Worm (Caenorhabditis elegans) whole organism, young adult: ENCODE results near the gene kvs-3.

ENCODE experiments used
- B0019.2 ChIP-seq: fragments of 200-800 bp; sonication (Bioruptor generic); conservative IDR thresholded peaks from 2 replicates; pipeline ENCODE4 v1.3.6; 2022; ENCODE audit warnings: missing genetic modification reagents, missing genetic modification characterization, missing compliant biosample characterization
- D2030.7 ChIP-seq: fragments of 200-800 bp; sonication (Bioruptor generic); IDR thresholded peaks from 2 replicates; pipeline ENCODE4 v1.3.6; 2022; ENCODE audit warnings: missing genetic modification reagents, missing genetic modification characterization, missing compliant biosample characterization
- F49E8.2 ChIP-seq: sonication (generic microtip); optimal IDR thresholded peaks from 3 replicates; lab custom pipeline; 2017; ENCODE audit warnings: missing genetic modification characterization, mild to moderate bottlenecking, missing compliant biosample characterization, antibody characterized with exemption, moderate library complexity; ENCODE audit not compliant: insufficient read depth
- F52B5.7 ChIP-seq: sonication (generic microtip); optimal IDR thresholded peaks from 2 replicates; lab custom pipeline; 2016; ENCODE audit warnings: mild to moderate bottlenecking, missing genetic modification characterization, missing compliant biosample characterization
- T07F8.4 ChIP-seq: sonication (generic microtip); optimal IDR thresholded peaks from 2 replicates; lab custom pipeline; 2016; ENCODE audit warnings: mild to moderate bottlenecking, missing genetic modification characterization, moderate library complexity, missing compliant biosample characterization
- T26A5.8 ChIP-seq: sonication (generic microtip); optimal IDR thresholded peaks from 2 replicates; lab custom pipeline; 2016; ENCODE audit warnings: missing genetic modification characterization, missing compliant biosample characterization
- Y79H2A.3 ChIP-seq: fragments of 200-800 bp; sonication (Bioruptor generic); conservative IDR thresholded peaks from 2 replicates; pipeline ENCODE4 v1.3.6; 2022; ENCODE audit warnings: missing genetic modification reagents, missing genetic modification characterization, missing compliant biosample characterization
- ZK185.1 ChIP-seq: sonication (generic microtip); optimal IDR thresholded peaks from 2 replicates; lab custom pipeline; 2016; ENCODE audit warnings: mild to moderate bottlenecking, missing genetic modification characterization, missing compliant biosample characterization; ENCODE audit not compliant: poor library complexity, severe bottlenecking
- athp-1 ChIP-seq: sonication (generic microtip); optimal IDR thresholded peaks from 2 replicates; lab custom pipeline; 2017; ENCODE audit warnings: mild to moderate bottlenecking, missing genetic modification characterization, missing compliant biosample characterization
- attf-6 ChIP-seq: fragments of 200-800 bp; sonication (Bioruptor generic); IDR thresholded peaks from 2 replicates; pipeline ENCODE4 v1.3.6; 2022; ENCODE audit warnings: missing genetic modification reagents, missing genetic modification characterization, missing compliant biosample characterization
- ceh-27 ChIP-seq: fragments of 200-800 bp; sonication (Bioruptor generic); optimal IDR thresholded peaks from 2 replicates; lab custom pipeline; 2018; ENCODE audit warnings: mild to moderate bottlenecking, missing genetic modification characterization, moderate library complexity, missing compliant biosample characterization
- ceh-58 ChIP-seq: fragments of 200-800 bp; sonication (Bioruptor generic); IDR thresholded peaks from 2 replicates; pipeline ENCODE4 v1.3.6; 2022; ENCODE audit warnings: missing genetic modification characterization, missing compliant biosample characterization
- chd-7 ChIP-seq: sonication (generic microtip); optimal IDR thresholded peaks from 2 replicates; lab custom pipeline; 2016; ENCODE audit warnings: mild to moderate bottlenecking, missing genetic modification characterization, moderate library complexity, missing compliant biosample characterization
- dpff-1 ChIP-seq: sonication (generic microtip); optimal IDR thresholded peaks from 2 replicates; lab custom pipeline; 2017; ENCODE audit warnings: mild to moderate bottlenecking, missing genetic modification characterization, missing compliant biosample characterization
- dpl-1 ChIP-seq: fragments of 150-350 bp; optimal IDR thresholded peaks from 2 replicates; lab custom pipeline; 2014; ENCODE audit warnings: missing biosample characterization, missing genetic modification reagents, missing genetic modification characterization
- egl-18 ChIP-seq: fragments of 200-800 bp; sonication (Bioruptor generic); IDR thresholded peaks from 2 replicates; pipeline ENCODE4 v1.3.6; 2022; ENCODE audit warnings: missing genetic modification reagents, missing genetic modification characterization, missing compliant biosample characterization
- egl-44 ChIP-seq: fragments of 200-800 bp; sonication (Bioruptor generic); IDR thresholded peaks from 2 replicates; pipeline ENCODE4 v1.3.6; 2022; ENCODE audit warnings: missing genetic modification reagents, missing genetic modification characterization, missing compliant biosample characterization
- egrh-3 ChIP-seq: fragments of 200-800 bp; sonication (Bioruptor generic); IDR thresholded peaks from 2 replicates; pipeline ENCODE4 v1.3.6; 2022; ENCODE audit warnings: missing genetic modification reagents, missing genetic modification characterization, missing compliant biosample characterization
- ets-4 ChIP-seq: fragments of 200-800 bp; sonication (Bioruptor generic); optimal IDR thresholded peaks from 2 replicates; lab custom pipeline; 2018; ENCODE audit warnings: mild to moderate bottlenecking, missing genetic modification characterization, missing compliant biosample characterization
- gei-17 ChIP-seq: fragments of 200-800 bp; sonication (Bioruptor generic); optimal IDR thresholded peaks from 2 replicates; lab custom pipeline; 2018; ENCODE audit warnings: mild to moderate bottlenecking, missing genetic modification characterization, missing compliant biosample characterization
- him-1 ChIP-seq: sonication (generic microtip); optimal IDR thresholded peaks from 2 replicates; lab custom pipeline; 2016; ENCODE audit warnings: missing genotype, missing genetic modification reagents, missing genetic modification characterization, missing compliant biosample characterization
- hmg-1.2 ChIP-seq: fragments of 200-800 bp; sonication (Bioruptor generic); IDR thresholded peaks from 2 replicates; pipeline ENCODE4 v1.3.6; 2022; ENCODE audit warnings: missing genetic modification reagents, missing genetic modification characterization, missing compliant biosample characterization
- hsf-1 ChIP-seq: fragments of 200-800 bp; sonication (Bioruptor generic); IDR thresholded peaks from 2 replicates; pipeline ENCODE4 v1.3.6; 2022; ENCODE audit warnings: missing genetic modification reagents, missing genetic modification characterization, missing compliant biosample characterization
- let-526 ChIP-seq: fragments of 200-800 bp; sonication (Bioruptor generic); IDR thresholded peaks from 2 replicates; pipeline ENCODE4 v1.3.6; 2022; ENCODE audit warnings: missing genetic modification reagents, missing genetic modification characterization, missing compliant biosample characterization
- lin-54 ChIP-seq: fragments of 200-800 bp; sonication (Bioruptor generic); optimal IDR thresholded peaks from 2 replicates; lab custom pipeline; 2018; ENCODE audit warnings: mild to moderate bottlenecking, missing genetic modification characterization, missing compliant biosample characterization
- lir-1 ChIP-seq: fragments of 200-800 bp; sonication (Bioruptor generic); conservative IDR thresholded peaks from 2 replicates; pipeline ENCODE4 v1.3.6; 2022; ENCODE audit warnings: missing genetic modification reagents, missing genetic modification characterization, missing compliant biosample characterization
- madf-10 ChIP-seq: sonication (generic microtip); optimal IDR thresholded peaks from 2 replicates; lab custom pipeline; 2016; ENCODE audit warnings: mild to moderate bottlenecking, missing genetic modification characterization, missing compliant biosample characterization
- madf-8 ChIP-seq: fragments of 200-800 bp; sonication (Bioruptor generic); conservative IDR thresholded peaks from 2 replicates; pipeline ENCODE4 v1.3.6; 2022; ENCODE audit warnings: missing genetic modification reagents, missing genetic modification characterization, missing compliant biosample characterization
- mcd-1 ChIP-seq: fragments of 200-800 bp; sonication (Bioruptor generic); IDR thresholded peaks from 2 replicates; pipeline ENCODE4 v1.3.6; 2022; ENCODE audit warnings: missing genetic modification reagents, missing genetic modification characterization, missing compliant biosample characterization
- nfya-2 ChIP-seq: fragments of 200-800 bp; sonication (Bioruptor generic); IDR thresholded peaks from 2 replicates; pipeline ENCODE4 v1.3.6; 2022; ENCODE audit warnings: missing genetic modification reagents, missing genetic modification characterization, missing compliant biosample characterization
- nhr-179 ChIP-seq: sonication (generic microtip); optimal IDR thresholded peaks from 2 replicates; lab custom pipeline; 2016; ENCODE audit warnings: mild to moderate bottlenecking, missing genetic modification characterization, missing compliant biosample characterization
- nhr-80 ChIP-seq: sonication (generic microtip); optimal IDR thresholded peaks from 2 replicates; lab custom pipeline; 2016; ENCODE audit warnings: missing genetic modification characterization, missing compliant biosample characterization
- nhr-90 ChIP-seq: sonication (generic microtip); optimal IDR thresholded peaks from 2 replicates; lab custom pipeline; 2016; ENCODE audit warnings: missing genotype, mild to moderate bottlenecking, missing genetic modification characterization, missing compliant biosample characterization
- pbrm-1 ChIP-seq: fragments of 200-800 bp; sonication (Bioruptor generic); IDR thresholded peaks from 2 replicates; pipeline ENCODE4 v1.3.6; 2022; ENCODE audit warnings: missing genetic modification reagents, missing genetic modification characterization, missing compliant biosample characterization
- pha-4 ChIP-seq: fragments of 150-350 bp; sonication (generic microtip); optimal IDR thresholded peaks from 2 replicates; lab custom pipeline; 2014; ENCODE audit warnings: missing biosample characterization, missing genetic modification reagents, missing genetic modification characterization
- rcor-1 ChIP-seq: fragments of 200-800 bp; sonication (Bioruptor generic); IDR thresholded peaks from 2 replicates; pipeline ENCODE4 v1.3.6; 2022; ENCODE audit warnings: missing genetic modification reagents, missing genetic modification characterization, missing compliant biosample characterization
- repo-1 ChIP-seq: sonication (generic microtip); optimal IDR thresholded peaks from 2 replicates; lab custom pipeline; 2017; ENCODE audit warnings: mild to moderate bottlenecking, missing genetic modification characterization, missing compliant biosample characterization
- rpc-1 ChIP-seq, 2 experiments: fragments of 150-350 bp in 1 of 2; sonication (generic microtip) in 1 of 2; optimal IDR thresholded peaks; 2 replicates each; lab custom pipeline; 2014 to 2018; ENCODE audit warnings: missing biosample characterization in 1 of 2, missing genetic modification characterization in 1 of 2, missing genetic modification reagents in 1 of 2, missing genotype in 1 of 2
- snpc-1.1 ChIP-seq: sonication (generic microtip); optimal IDR thresholded peaks from 2 replicates; lab custom pipeline; 2017; ENCODE audit warnings: missing genetic modification characterization, mild to moderate bottlenecking, missing compliant biosample characterization, antibody characterized with exemption, moderate library complexity, missing genotype, missing genetic modification reagents; ENCODE audit not compliant: insufficient read depth
- sptf-2 ChIP-seq: fragments of 200-800 bp; sonication (Bioruptor generic); optimal IDR thresholded peaks from 2 replicates; lab custom pipeline; 2018; ENCODE audit warnings: mild to moderate bottlenecking, missing genetic modification characterization, missing compliant biosample characterization
- tbp1 ChIP-seq: fragments of 200-800 bp; sonication (Bioruptor generic); optimal IDR thresholded peaks from 2 replicates; lab custom pipeline; 2018; ENCODE audit warnings: mild to moderate bottlenecking, missing genetic modification characterization, missing compliant biosample characterization
- tbx-9 ChIP-seq: sonication (generic microtip); optimal IDR thresholded peaks from 2 replicates; lab custom pipeline; 2016; ENCODE audit warnings: borderline replicate concordance, missing genetic modification characterization, inconsistent platforms, missing compliant biosample characterization
- ztf-25 ChIP-seq: fragments of 200-800 bp; sonication (Bioruptor generic); IDR thresholded peaks from 2 replicates; pipeline ENCODE4 v1.3.6; 2022; ENCODE audit warnings: missing genetic modification reagents, missing genetic modification characterization, missing compliant biosample characterization
- ztf-28 ChIP-seq: fragments of 200-800 bp; sonication (Bioruptor generic); IDR thresholded peaks from 2 replicates; pipeline ENCODE4 v1.3.6; 2022; ENCODE audit warnings: missing genetic modification reagents, missing genetic modification characterization, missing compliant biosample characterization
- ztf-3 ChIP-seq: fragments of 200-800 bp; sonication (Bioruptor generic); optimal IDR thresholded peaks from 2 replicates; lab custom pipeline; 2018; ENCODE audit warnings: mild to moderate bottlenecking, missing genetic modification characterization, missing compliant biosample characterization

Gene kvs-3

DNA sequence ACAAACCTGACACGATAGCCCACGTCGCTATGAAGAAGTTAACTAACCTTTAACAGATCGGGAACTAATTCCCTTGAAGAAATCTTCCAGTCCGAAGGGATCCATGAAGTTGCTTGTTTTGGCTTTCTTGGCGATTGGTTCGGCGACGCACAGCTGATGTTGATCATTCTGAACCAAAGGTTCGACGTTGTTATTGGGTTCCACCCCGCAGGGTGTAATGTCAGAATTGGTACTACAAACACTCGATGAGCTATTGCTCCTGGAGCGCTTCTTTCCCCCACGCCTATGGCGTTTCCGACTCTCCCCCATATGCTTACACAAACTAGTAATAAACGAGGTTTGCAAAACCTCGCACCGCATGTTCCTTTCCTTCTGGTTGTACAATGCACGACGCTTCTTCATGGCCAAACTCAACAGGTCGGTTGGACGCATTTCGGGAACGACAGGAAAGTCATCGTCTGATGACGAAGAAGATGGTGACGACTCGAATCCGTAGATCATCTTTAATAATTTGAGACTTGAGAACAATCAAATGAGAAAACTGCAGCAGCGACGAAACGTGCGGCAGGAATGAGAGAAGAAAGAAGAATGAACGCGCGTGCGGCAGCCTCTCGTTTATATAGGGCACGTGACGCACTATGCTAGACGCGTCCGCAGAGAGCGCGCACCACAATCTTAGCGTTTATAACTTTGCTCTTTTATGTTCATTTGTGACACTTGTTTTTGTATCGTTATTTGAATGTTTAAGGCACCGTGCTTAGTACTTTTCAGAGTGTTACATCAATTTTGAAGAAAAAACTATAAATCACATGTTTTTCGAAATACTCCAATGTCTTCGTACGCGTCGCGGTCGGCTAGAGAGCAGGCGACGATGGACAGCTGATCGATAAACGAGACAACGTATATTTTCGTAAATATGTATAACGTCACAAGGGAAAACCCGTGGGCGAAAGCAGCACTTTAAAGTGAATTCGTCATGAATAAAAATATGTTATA lies 25.8 kb downstream of the kvs-3 start, which contains the start of gene tos-1 (continued):
- TF ChIP-seq F52B5.7: peak; percentile 81
- TF ChIP-seq D2030.7: peak; percentile 85
- peak; percentile 44 for TF ChIP-seq dpl-1 (GFP tag; lab: Kevin White, UChicago)
- TF ChIP-seq ceh-27 (GFP tag; lab: Kevin White, UChicago): peak; percentile 95
- TF ChIP-seq madf-8 (GFP tag; lab: Robert Waterston, UW): 0 out of 2 replicates have a peak, but pooled peaks have one; percentile 14
- TF ChIP-seq tbp1: peak; percentile 84
- TF ChIP-seq egrh-3: peak; percentile 53; the same call in 1 of the 2 replicates
- TF ChIP-seq F49E8.2 (tag; lab: Kevin White, UChicago): peak; percentile 27
- TF ChIP-seq rpc-1 (optimal IDR thresholded peaks at IDR 0.05; lab: Kevin White, UChicago): no peak
- no peak for TF ChIP-seq rpc-1 (tag; optimal IDR thresholded peaks at IDR 0.05; lab: Kevin White, UChicago)
- 0 out of 2 replicates have a peak, but pooled peaks have one; percentile 22 for TF ChIP-seq attf-6 (GFP tag; lab: Robert Waterston, UW)
- no peak for TF ChIP-seq egl-44 (GFP tag; lab: Robert Waterston, UW)
- TF ChIP-seq let-526 (GFP tag; lab: Robert Waterston, UW): peak; percentile 91
- TF ChIP-seq egl-18: peak; percentile 90
- TF ChIP-seq nhr-179 (tag; lab: Kevin White, UChicago): no peak
- peak; percentile 92 for TF ChIP-seq lin-54 (GFP tag; lab: Kevin White, UChicago)
- no peak for TF ChIP-seq sptf-2
- TF ChIP-seq Y79H2A.3: peak; percentile 74; the same call in 1 of the 2 replicates
- TF ChIP-seq madf-10: peak; percentile 96
- peak; percentile 92 for TF ChIP-seq nhr-90 (tag; lab: Kevin White, UChicago)
- 0 out of 2 replicates have a peak, but pooled peaks have one; percentile 60 for TF ChIP-seq ztf-28
- TF ChIP-seq pha-4 (tag; lab: Kevin White, UChicago): peak; percentile 83
- peak; percentile 98 for TF ChIP-seq pbrm-1
- TF ChIP-seq ztf-3 (GFP tag; lab: Kevin White, UChicago): peak; percentile 86
- TF ChIP-seq ets-4 (GFP tag; lab: Kevin White, UChicago): peak; percentile 29
- TF ChIP-seq lir-1: peak; percentile 94
- TF ChIP-seq hmg-1.2 (GFP tag; lab: Robert Waterston, UW): peak; percentile 82
- TF ChIP-seq hsf-1 (GFP tag; lab: Robert Waterston, UW): peak; percentile 73
- TF ChIP-seq mcd-1 (GFP tag; lab: Robert Waterston, UW): peak; percentile 88
- TF ChIP-seq ztf-25 (GFP tag; lab: Robert Waterston, UW): 0 out of 2 replicates have a peak, but pooled peaks have one; percentile 52
- peak; percentile 71 for TF ChIP-seq dpff-1 (tag; lab: Kevin White, UChicago)
- peak; percentile 60; the same call in 1 of the 2 replicates for TF ChIP-seq B0019.2 (GFP tag; lab: Robert Waterston, UW)
- peak; percentile 21 for TF ChIP-seq T07F8.4
- peak; percentile 81 for TF ChIP-seq rcor-1
- TF ChIP-seq gei-17: peak; percentile 89
- TF ChIP-seq him-1: no peak
- TF ChIP-seq tbx-9 (tag; lab: Kevin White, UChicago): no peak
- peak; percentile 98 for TF ChIP-seq chd-7 (tag; lab: Kevin White, UChicago)
- TF ChIP-seq ceh-58 (GFP tag; lab: Robert Waterston, UW): 0 out of 2 replicates have a peak, but pooled peaks have one; percentile 45
- no peak for TF ChIP-seq snpc-1.1
- peak; percentile 94 for TF ChIP-seq nhr-80 (tag; lab: Kevin White, UChicago)
- peak; percentile 96 for TF ChIP-seq repo-1
- TF ChIP-seq athp-1: peak; percentile 98
- no peak for TF ChIP-seq nfya-2 (GFP tag; lab: Robert Waterston, UW)
- TF ChIP-seq ZK185.1: peak; percentile 89
- no peak for TF ChIP-seq T26A5.8
